Worm (Caenorhabditis elegans) whole organism, L4 larva: Measurements from ENCODE around the gene F29B9.1.

Source experiments
- ama-1 ChIP-seq: fragments of 150-350 bp; optimal IDR thresholded peaks from 2 replicates; lab custom pipeline; 2014; ENCODE audit warnings: inconsistent platforms, mixed read lengths
- daf-12 ChIP-seq: fragments of 150-350 bp; optimal IDR thresholded peaks from 2 replicates; lab custom pipeline; 2014; ENCODE audit warnings: missing biosample characterization, missing genetic modification reagents, missing genetic modification characterization
- lin-15B ChIP-seq: fragments of 150-350 bp; sonication (generic microtip); optimal IDR thresholded peaks from 3 replicates; lab custom pipeline; 2014; ENCODE audit warnings: missing biosample characterization, missing genetic modification characterization
- pha-4 ChIP-seq, 2 experiments: fragments of 150-350 bp in 1 of 2; fragments of 200-800 bp in 1 of 2; sonication (Bioruptor generic) in 1 of 2; IDR thresholded peaks in 1 of 2; optimal IDR thresholded peaks in 1 of 2; 2 replicates each; pipeline versions ENCODE4 v1.3.6 to Lab custom; 2014 to 2022; ENCODE audit warnings: missing genetic modification characterization in 2 of 2, missing genetic modification reagents in 2 of 2, missing biosample characterization in 1 of 2, missing compliant biosample characterization in 1 of 2
- set-16 ChIP-seq: fragments of 200-800 bp; sonication (Bioruptor generic); IDR thresholded peaks from 2 replicates; pipeline ENCODE4 v1.3.6; 2022; ENCODE audit warnings: missing genetic modification reagents, missing genetic modification characterization, missing compliant biosample characterization
- skn-1 ChIP-seq: fragments of 150-350 bp; optimal IDR thresholded peaks from 2 replicates; lab custom pipeline; 2014; ENCODE audit warnings: missing biosample characterization, missing genetic modification characterization
- snpc-4 ChIP-seq: fragments of 150-350 bp; optimal IDR thresholded peaks from 2 replicates; lab custom pipeline; 2014; ENCODE audit warnings: missing biosample characterization, missing genetic modification characterization
- unc-130 ChIP-seq: sonication (generic microtip); optimal IDR thresholded peaks from 2 replicates; lab custom pipeline; 2016; ENCODE audit warnings: missing genetic modification reagents, missing genetic modification characterization, missing compliant biosample characterization
- zag-1 ChIP-seq: fragments of 150-350 bp; optimal IDR thresholded peaks from 2 replicates; lab custom pipeline; 2014; ENCODE audit warnings: missing biosample characterization, missing genetic modification characterization

ce11 chrIV:4683149-4683548 lies 18.0 kb downstream of the F29B9.1 start:
- TF ChIP-seq zag-1 (tag; lab: Kevin White, UChicago) (no peak), daf-12 (tag; lab: Kevin White, UChicago) (no peak), set-16 (no peak), unc-130 (no peak), lin-15B (tag; lab: Kevin White, UChicago) (no peak), ama-1 (lab: Kevin White, UChicago) (no peak), pha-4 (GFP tag; IDR thresholded peaks at IDR 0.05; lab: Robert Waterston, UW) (no peak), pha-4 (tag; optimal IDR thresholded peaks at IDR 0.05; lab: Kevin White, UChicago) (no peak), skn-1 (tag; lab: Kevin White, UChicago) (no peak), snpc-4 (tag; lab: Kevin White, UChicago) (no peak)
